Worm (Caenorhabditis elegans) whole organism, early embryonic: ENCODE measurements around the gene F35C11.2.

Experiments used
- ets-7 ChIP-seq: sonication (generic microtip); optimal IDR thresholded peaks from 2 replicates; lab custom pipeline; 2016; ENCODE audit warnings: missing genotype, missing genetic modification characterization, missing compliant biosample characterization
- scrt-1 ChIP-seq: fragments of 200-800 bp; sonication (Bioruptor generic); IDR thresholded peaks from 2 replicates; pipeline ENCODE4 v1.3.6; 2022; ENCODE audit warnings: missing genetic modification characterization, missing compliant biosample characterization

- no peak for TF ChIP-seq scrt-1 (GFP tag; lab: Robert Waterston, UW)
- TF ChIP-seq ets-7 (tag; lab: Kevin White, UChicago): no peak
Observed at ce11 chrII:8269351-8269750, 20.7 kb upstream of the F35C11.2 start, which contains the start of gene K01C8.2.
